Worm (Caenorhabditis elegans) whole organism, L2 larva: ENCODE data around the gene H10E21.5.

Experiments used
- ceh-82 ChIP-seq: fragments of 150-350 bp; optimal IDR thresholded peaks from 2 replicates; lab custom pipeline; 2014; ENCODE audit warnings: missing biosample characterization, missing genetic modification characterization
- lin-39 ChIP-seq: fragments of 150-350 bp; optimal IDR thresholded peaks from 2 replicates; lab custom pipeline; 2014; ENCODE audit warnings: missing biosample characterization, missing genetic modification reagents, missing genetic modification characterization
- ztf-4 ChIP-seq: fragments of 150-350 bp; optimal IDR thresholded peaks from 2 replicates; lab custom pipeline; 2014; ENCODE audit warnings: missing biosample characterization, missing genetic modification characterization

DNA sequence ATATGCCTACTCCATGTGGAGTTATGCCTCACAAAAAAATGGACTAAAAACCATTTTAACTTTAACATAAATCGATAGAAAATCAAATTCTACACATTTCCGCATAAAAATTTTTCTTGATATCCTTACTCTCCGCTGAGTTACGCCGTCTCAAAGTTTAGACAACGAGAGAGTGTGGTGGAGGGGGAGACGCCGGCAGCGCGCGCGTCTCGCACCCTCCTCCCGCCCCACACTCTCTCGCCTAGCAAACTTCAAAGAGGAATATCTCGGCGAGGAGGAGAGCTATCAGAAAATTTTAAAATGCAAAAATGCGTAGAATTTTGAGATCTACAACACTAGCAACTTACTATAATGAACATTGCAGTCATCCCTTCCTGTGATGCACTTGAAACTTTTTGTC, 9.6 kb downstream of the H10E21.5 start:
- TF ChIP-seq ceh-82 (tag; lab: Kevin White, UChicago) (no peak), ztf-4 (tag; lab: Kevin White, UChicago) (no peak), lin-39 (tag; lab: Kevin White, UChicago) (no peak)
